Worm (Caenorhabditis elegans) whole organism, L4/young adult: ENCODE results near the gene ins-35.

Experiments
- W03F9.2 ChIP-seq: fragments of 150-350 bp; optimal IDR thresholded peaks from 2 replicates; lab custom pipeline; 2014; ENCODE audit warnings: missing biosample characterization, missing genetic modification characterization
- dao-5 ChIP-seq: sonication (generic microtip); optimal IDR thresholded peaks from 2 replicates; lab custom pipeline; 2016; ENCODE audit warnings: missing genotype, missing genetic modification characterization, moderate library complexity, missing compliant biosample characterization
- him-1 ChIP-seq: sonication (generic microtip); optimal IDR thresholded peaks from 2 replicates; lab custom pipeline; 2016; ENCODE audit warnings: missing genotype, missing genetic modification reagents, missing genetic modification characterization, missing compliant biosample characterization

Gene ins-35

DNA sequence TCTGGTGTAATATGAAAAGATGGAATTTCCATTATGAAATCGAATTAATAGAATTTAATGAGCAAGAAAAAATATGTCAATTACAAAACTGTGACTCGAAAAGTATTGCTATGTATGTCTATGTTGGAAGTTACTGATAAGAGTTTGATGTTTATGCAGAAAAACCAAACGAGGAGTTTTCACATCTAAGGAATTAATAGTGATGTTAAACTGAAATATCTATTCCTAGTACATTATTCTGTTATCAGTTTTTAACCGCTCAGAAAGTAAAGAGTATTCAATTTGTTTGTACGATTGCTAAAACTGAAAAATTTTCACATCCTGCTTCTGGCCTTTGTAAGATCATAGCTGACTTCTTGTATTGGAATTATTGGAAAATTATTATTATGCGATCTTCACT lies 11.6 kb downstream of the ins-35 start, which contains the start of gene K02E2.7:
Gene K02E2.7 (minus strand): TSS at position 101 of the 400 bp plus-strand sequence.
- TF ChIP-seq dao-5 (tag; lab: Kevin White, UChicago) (no peak), him-1 (tag; lab: Kevin White, UChicago) (no peak), W03F9.2 (tag; lab: Kevin White, UChicago) (no peak)

DNA sequence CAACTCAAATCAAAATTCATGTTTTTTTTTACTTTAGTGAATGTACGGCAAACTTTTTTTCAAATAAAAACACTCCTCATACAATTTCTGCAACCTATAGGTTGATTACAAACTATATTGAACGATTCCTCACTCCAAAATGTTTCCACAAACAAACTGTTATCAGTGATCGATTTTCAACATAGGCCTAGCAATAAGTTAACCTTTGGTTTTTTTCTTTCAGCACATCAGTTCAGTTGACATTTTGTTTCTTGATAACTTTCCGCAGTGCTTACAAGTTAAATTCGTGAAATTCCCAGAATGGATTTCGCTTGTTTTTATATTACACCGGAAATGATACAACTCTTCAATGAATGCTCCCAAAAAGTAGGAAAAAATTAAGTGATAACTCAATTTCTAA lies 12.1 kb downstream of the ins-35 start, which contains the start of gene F53H2.1:
Gene F53H2.1 (plus strand): TSS at position 301 of the 400 bp plus-strand sequence.
- TF ChIP-seq W03F9.2 (tag; lab: Kevin White, UChicago) (no peak), him-1 (tag; lab: Kevin White, UChicago) (no peak), dao-5 (tag; lab: Kevin White, UChicago) (no peak)

DNA sequence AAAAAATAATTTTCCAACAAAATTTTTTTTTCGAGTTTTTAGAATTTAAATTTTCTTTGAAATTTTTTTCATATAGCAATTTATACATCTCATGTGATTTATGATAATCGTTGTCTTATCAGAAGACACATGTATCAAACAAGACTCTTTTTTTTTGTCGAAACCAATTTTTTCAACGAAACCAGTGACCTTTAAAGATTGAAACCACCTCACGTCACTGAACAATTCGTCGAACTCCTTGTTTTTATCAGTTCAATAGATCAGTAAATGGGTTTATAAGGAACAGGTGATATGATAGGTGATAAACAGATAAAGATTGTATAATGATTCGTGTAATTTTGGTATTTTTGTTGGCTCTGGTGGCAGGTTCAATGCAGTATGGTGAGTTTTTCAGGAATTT lies 18.4 kb downstream of the ins-35 start, which contains the start of gene cnc-7:
Gene cnc-7 (plus strand): TSS at position 301 of the 400 bp plus-strand sequence.
- no peak for TF ChIP-seq dao-5 (tag; lab: Kevin White, UChicago)
- TF ChIP-seq him-1 (tag; lab: Kevin White, UChicago), result no peak
- no peak for TF ChIP-seq W03F9.2 (tag; lab: Kevin White, UChicago)

DNA sequence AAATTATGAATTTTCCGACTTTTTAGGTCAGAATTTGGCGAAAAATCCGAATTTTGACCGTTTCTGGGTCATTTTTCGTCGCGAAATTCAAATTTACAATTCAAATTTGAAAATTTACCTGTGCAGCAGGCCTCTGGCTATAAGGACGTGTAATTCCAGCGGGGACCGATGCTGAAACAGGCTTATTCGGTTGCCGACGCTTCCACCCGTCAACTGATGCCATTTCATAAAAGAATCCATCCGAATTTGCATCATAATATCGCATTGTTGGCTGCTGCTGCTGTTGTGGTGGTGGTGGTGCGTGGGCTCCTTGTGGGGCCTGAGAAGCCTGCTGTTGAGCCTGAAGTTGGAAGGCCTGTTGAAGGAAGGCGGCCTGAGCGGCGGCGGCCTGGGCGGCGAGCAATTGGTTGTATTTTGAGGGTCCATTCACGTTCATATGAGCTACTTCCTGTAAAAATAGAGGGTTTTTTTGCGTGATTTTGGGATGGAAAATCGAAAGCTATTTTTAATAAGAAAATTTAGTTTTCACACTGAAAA lies 24.3 kb downstream of the ins-35 start:
- TF ChIP-seq dao-5 (tag; lab: Kevin White, UChicago) (no peak), W03F9.2 (tag; lab: Kevin White, UChicago) (no peak), him-1 (tag; lab: Kevin White, UChicago) (no peak)

DNA sequence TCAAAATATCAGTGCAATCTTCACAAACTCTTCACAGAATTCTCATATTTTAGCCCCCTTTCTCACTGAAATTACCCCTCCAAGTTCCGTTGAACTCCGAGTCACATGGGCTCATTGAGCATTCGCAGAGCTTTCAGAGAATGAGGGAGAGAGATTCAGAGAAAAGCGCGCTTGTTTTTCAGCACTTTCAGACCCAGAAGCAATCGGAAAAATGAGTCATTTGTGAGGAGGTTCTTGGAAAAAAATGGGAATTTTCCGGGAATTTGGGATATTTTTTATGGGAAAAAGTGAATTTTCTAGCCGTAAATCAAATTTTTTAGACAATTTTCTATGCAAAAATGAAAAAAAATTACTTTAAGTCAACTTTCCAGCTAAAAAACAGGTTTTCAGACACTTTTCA lies 27.5 kb downstream of the ins-35 start:
- TF ChIP-seq him-1 (tag; lab: Kevin White, UChicago), result no peak
- TF ChIP-seq W03F9.2 (tag; lab: Kevin White, UChicago), result no peak
- no peak for TF ChIP-seq dao-5 (tag; lab: Kevin White, UChicago)

DNA sequence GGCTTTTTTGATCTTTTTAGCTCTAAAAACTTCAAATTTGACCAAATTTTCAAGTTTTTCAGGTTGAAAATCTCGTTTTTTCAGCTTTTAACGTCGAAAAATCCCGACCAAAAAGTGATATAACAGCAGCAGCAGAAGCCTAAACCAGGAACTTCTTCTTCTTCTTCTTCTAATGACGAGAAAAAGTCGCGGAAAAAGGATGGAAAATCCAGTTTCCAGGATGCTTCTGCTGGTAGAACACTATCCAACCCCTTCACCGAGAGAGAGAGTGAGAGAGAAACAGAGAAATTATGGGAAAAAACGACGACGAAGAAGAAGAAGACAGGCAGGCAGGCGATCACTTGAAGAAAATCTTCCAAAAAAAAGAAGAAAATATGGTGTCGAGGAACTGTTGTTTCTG lies 31.5 kb downstream of the ins-35 start:
- TF ChIP-seq W03F9.2 (tag; lab: Kevin White, UChicago) (no peak), dao-5 (tag; lab: Kevin White, UChicago) (no peak), him-1 (tag; lab: Kevin White, UChicago) (no peak)

DNA sequence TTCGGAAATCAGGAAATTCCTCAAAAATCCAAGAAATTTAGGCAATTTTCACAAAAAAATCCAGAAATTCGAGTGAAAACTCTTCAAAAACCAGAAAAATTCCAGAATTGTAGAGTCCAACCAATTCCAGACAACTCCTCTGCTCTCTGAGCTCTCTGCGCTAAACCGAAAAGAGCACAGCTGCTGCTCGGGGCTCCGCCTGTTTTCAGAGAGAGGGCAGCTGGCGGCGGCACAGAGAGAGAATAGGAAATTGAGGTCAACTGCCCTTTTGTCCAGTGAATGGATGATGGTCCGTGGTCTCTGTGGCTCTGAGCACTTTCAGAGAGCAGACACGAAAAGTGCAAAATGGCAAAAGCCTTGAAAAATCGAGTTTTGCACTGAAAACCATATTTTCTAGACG lies 33.7 kb downstream of the ins-35 start:
- TF ChIP-seq dao-5 (tag; lab: Kevin White, UChicago) (no peak), him-1 (tag; lab: Kevin White, UChicago) (no peak)

DNA sequence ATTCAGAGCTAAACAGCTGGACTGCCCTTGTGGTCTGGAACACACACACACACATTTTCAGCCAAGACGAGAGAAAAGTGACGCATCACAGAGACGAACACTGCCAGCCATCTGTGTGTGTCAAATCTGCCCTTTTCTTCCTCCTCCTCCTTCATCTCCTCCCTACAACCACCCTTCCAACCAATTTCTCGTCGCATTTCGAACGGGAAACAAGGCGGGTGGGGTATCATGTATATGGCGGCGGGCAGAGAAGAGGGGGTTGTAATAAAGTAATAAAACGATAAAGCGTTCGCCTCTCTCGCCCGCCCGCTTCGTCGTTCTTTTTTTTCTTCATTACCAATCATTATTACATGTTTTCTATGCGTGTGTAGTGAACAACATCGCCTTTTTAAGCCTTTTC lies 34.9 kb downstream of the ins-35 start:
- TF ChIP-seq him-1 (tag; lab: Kevin White, UChicago) (no peak), dao-5 (tag; lab: Kevin White, UChicago) (no peak), W03F9.2 (tag; lab: Kevin White, UChicago) (no peak)

DNA sequence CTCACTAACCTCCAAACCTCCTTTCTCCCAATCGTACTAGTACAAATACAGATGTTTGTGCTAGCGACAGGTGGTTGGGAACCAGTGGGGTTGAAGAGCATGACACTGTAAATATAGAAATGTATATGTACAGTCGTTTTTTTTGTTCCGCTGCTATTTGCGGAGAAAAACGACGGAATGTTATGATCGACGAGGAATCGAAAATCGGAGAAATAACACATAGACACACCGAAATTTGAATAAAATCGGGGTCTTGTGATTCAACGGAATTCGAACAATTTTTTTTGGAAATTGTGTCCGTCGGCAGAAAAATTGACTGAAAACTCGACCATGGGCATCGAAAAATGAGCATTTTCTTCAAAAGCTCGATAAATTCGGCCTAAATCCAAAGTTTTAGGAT lies 36.3 kb downstream of the ins-35 start, which contains the start of gene F53H2.3:
Gene F53H2.3 (minus strand): TSS at position 101 of the 400 bp plus-strand sequence.
- TF ChIP-seq W03F9.2 (tag; lab: Kevin White, UChicago) (no peak), him-1 (tag; lab: Kevin White, UChicago) (no peak), dao-5 (tag; lab: Kevin White, UChicago) (no peak)

DNA sequence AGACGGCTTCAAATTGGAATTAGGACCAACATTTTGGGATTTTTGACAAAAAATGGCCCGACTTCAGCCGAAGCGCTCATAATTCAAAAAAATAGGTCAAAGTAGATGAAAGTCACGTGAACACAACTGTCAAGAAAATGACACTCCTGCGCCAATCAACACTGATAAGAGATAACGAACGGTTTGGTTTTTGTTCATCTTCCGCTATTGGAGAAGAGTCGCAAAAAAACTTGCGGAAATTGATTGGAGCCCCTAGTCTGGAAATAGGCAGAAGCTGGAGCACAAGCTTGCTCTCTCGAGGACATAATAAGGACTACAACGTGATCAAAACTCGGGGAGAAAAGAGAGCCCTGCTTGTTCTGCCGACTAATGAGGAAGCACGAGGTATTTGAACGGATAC lies 36.9 kb downstream of the ins-35 start:
- no peak for TF ChIP-seq W03F9.2 (tag; lab: Kevin White, UChicago)
- TF ChIP-seq him-1 (tag; lab: Kevin White, UChicago), result no peak
- no peak for TF ChIP-seq dao-5 (tag; lab: Kevin White, UChicago)

DNA sequence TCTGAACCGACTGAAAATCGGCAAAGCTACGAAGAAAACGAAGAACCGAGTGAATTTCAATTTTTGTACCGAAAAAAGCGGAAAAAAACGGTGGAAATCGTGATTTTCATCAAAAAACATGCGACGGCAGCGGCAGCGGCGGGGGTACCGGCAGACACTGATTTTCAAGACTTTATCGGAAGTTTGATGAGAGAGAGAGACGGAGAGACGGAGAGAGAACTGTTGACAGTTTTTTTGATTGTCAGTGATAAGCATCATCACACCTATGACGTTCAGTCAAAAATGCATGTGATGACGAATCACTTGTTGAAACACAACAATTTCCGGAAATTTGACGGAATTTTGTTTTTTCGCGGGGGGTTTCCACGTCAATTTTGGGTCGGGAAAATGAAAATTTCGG lies 38.1 kb downstream of the ins-35 start:
- TF ChIP-seq dao-5 (tag; lab: Kevin White, UChicago), result no peak
- TF ChIP-seq W03F9.2 (tag; lab: Kevin White, UChicago), result no peak
- TF ChIP-seq him-1 (tag; lab: Kevin White, UChicago), result no peak

DNA sequence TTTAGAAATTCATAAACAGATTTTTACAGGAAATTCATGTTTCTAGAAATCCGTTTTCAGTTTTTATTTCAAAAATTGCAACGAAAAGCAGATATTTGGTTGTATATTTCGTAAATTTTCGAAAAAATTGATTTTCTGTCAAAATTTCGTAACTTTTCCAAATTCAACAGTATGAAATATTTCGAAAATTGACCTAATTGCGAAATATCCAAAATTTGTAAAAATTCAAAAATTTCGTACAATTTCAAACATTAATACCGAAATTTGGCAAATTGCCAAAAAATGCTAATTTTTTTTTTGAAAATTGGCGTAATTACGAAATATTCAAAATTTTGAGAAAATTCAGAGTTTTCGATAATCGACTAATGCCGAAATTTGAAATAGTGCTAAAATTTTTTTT lies 38.6 kb downstream of the ins-35 start:
- TF ChIP-seq dao-5 (tag; lab: Kevin White, UChicago) (no peak), W03F9.2 (tag; lab: Kevin White, UChicago) (no peak), him-1 (tag; lab: Kevin White, UChicago) (no peak)

DNA sequence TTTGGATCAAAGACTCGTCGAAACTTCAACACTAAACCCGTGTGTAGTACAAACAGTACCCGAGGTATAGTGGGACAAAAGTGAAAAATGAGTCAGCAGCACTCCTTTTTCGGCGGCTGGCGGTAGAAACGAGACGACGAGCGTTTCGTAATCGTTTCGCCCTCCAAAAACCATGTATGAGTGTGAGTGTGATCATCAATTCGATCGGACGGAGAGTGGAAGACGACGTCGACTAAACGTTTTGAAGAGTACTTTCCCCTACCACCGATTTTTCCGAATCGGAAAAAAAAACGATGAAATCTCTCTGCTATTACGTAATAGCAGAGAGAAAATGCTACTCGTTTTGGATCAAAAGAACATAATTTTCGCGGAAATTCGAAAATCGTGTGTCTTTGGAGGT lies 40.1 kb downstream of the ins-35 start:
- TF ChIP-seq him-1 (tag; lab: Kevin White, UChicago), result no peak
- no peak for TF ChIP-seq W03F9.2 (tag; lab: Kevin White, UChicago)
- no peak for TF ChIP-seq dao-5 (tag; lab: Kevin White, UChicago)

DNA sequence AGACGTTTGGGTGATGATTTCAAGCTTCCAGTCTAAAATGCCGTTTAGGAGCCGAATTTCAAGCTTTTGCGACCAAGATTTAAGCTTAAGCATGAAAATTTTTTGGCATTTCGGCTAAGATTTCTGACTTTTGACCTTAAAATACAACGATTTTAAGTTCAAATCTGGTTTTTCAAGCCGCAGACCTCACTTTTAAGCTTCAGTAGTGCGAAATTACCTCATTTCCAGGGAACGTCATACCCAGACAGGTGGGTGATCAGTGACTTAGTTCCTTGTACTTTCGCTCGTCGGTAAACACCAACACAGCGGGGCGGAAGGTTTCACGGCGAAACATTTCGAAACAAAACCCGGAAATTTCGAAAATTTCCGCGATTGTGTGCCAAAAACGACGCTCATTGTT lies 41.0 kb downstream of the ins-35 start:
- TF ChIP-seq W03F9.2 (tag; lab: Kevin White, UChicago) (no peak), him-1 (tag; lab: Kevin White, UChicago) (no peak), dao-5 (tag; lab: Kevin White, UChicago) (no peak)
